Fruit fly (Drosophila melanogaster) whole organism, adult: ENCODE measurements around the gene CG5104.

Experiments used
- CG14711 ChIP-seq: fragments of 200-800 bp; sonication (Bioruptor generic); optimal IDR thresholded peaks from 2 replicates; lab custom pipeline; 2018; ENCODE audit warnings: missing biosample characterization, mild to moderate bottlenecking, missing genetic modification characterization, moderate library complexity
- CG1620 ChIP-seq: fragments of 200-800 bp; sonication (Bioruptor generic); optimal IDR thresholded peaks from 2 replicates; lab custom pipeline; 2016; ENCODE audit warnings: missing biosample characterization, missing genetic modification characterization
- CG33017 ChIP-seq: fragments of 200-800 bp; sonication (Bioruptor generic); optimal IDR thresholded peaks from 2 replicates; lab custom pipeline; 2018; ENCODE audit warnings: missing biosample characterization, mild to moderate bottlenecking, missing genetic modification characterization, moderate library complexity
- Hr96 ChIP-seq: fragments of 200-800 bp; sonication (Bioruptor generic); optimal IDR thresholded peaks from 2 replicates; lab custom pipeline; 2016; ENCODE audit warnings: missing biosample characterization, missing genetic modification characterization
- toe ChIP-seq: fragments of 200-800 bp; sonication (Bioruptor generic); optimal IDR thresholded peaks from 2 replicates; lab custom pipeline; 2016; ENCODE audit warnings: missing biosample characterization, missing genetic modification characterization

- TF ChIP-seq CG33017 (tag; lab: Kevin White, UChicago) (no peak), Hr96 (no peak), CG14711 (tag; lab: Kevin White, UChicago) (no peak), toe (GFP tag; lab: Kevin White, UChicago) (no peak), CG1620 (GFP tag; lab: Kevin White, UChicago) (no peak)
Observed at dm6 chr3L:20494780-20495591, 25.8 kb upstream of the CG5104 start, which contains the start of gene ZnT77C.
